Fruit fly (Drosophila melanogaster): Measurements from ENCODE around the gene alph.

Gene alph

dm6 chr3R:29591481-29592138 is at the start of gene alph (continued):
- TF ChIP-seq CG15269 (tag; optimal IDR thresholded peaks at IDR 0.05): no peak
- no peak for TF ChIP-seq CG34422 (GFP tag; IDR thresholded peaks at IDR 0.05)
- TF ChIP-seq chm (GFP tag; IDR thresholded peaks at IDR 0.05): no peak
- no peak for TF ChIP-seq CG30431 (GFP tag; optimal IDR thresholded peaks at IDR 0.05)
- TF ChIP-seq CG6813 (GFP tag; optimal IDR thresholded peaks at IDR 0.05): peak; percentile 39
- peak; percentile 53 for TF ChIP-seq gfzf (GFP tag; optimal IDR thresholded peaks at IDR 0.05)
- no peak for TF ChIP-seq lola (GFP tag; optimal IDR thresholded peaks at IDR 0.05)
- no peak for TF ChIP-seq ase (GFP tag; IDR thresholded peaks at IDR 0.05)
- TF ChIP-seq ems (GFP tag; optimal IDR thresholded peaks at IDR 0.05): peak; percentile 64
- no peak for TF ChIP-seq CG1024 (GFP tag; IDR thresholded peaks at IDR 0.05)
- TF ChIP-seq Ptx1 (GFP tag; IDR thresholded peaks at IDR 0.05): no peak
- peak; percentile 53 for TF ChIP-seq slbo (GFP tag; IDR thresholded peaks at IDR 0.05)
- TF ChIP-seq CG3163 (GFP tag; optimal IDR thresholded peaks at IDR 0.05): peak; percentile 25
- TF ChIP-seq Hand (GFP tag; optimal IDR thresholded peaks at IDR 0.05): no peak
- peak; percentile 33 for TF ChIP-seq Hr3 (GFP tag; optimal IDR thresholded peaks at IDR 0.05)
- peak; percentile 99 for TF ChIP-seq CG16813 (GFP tag; IDR thresholded peaks at IDR 0.05; ENCODE audit: partially characterized antibody)
- peak; percentile 96 for TF ChIP-seq HLH4C (GFP tag; IDR thresholded peaks at IDR 0.05; ENCODE audit: partially characterized antibody)
- peak; percentile 99 for TF ChIP-seq CG42726 (GFP tag; IDR thresholded peaks at IDR 0.05; ENCODE audit: partially characterized antibody)
- TF ChIP-seq CG14441 (GFP tag; IDR thresholded peaks at IDR 0.05): no peak
- no peak for TF ChIP-seq CG17612 (GFP tag; IDR thresholded peaks at IDR 0.05)
- no peak for TF ChIP-seq fru (optimal IDR thresholded peaks at IDR 0.05)
- TF ChIP-seq zen (tag; optimal IDR thresholded peaks at IDR 0.05): no peak
- TF ChIP-seq CG8089 (GFP tag; optimal IDR thresholded peaks at IDR 0.05): no peak
- TF ChIP-seq pnt (GFP tag; optimal IDR thresholded peaks at IDR 0.05): no peak
- TF ChIP-seq fd64A (GFP tag; optimal IDR thresholded peaks at IDR 0.05): no peak
- no peak for TF ChIP-seq CG13123 (GFP tag; optimal IDR thresholded peaks at IDR 0.05)
- TF ChIP-seq Doc3 (GFP tag; IDR thresholded peaks at IDR 0.05; ENCODE audit: partially characterized antibody): peak; percentile 92
- TF ChIP-seq CG10959 (GFP tag; IDR thresholded peaks at IDR 0.05): no peak
- TF ChIP-seq Lhr (GFP tag; optimal IDR thresholded peaks at IDR 0.05): peak; percentile 86
- TF ChIP-seq inv (GFP tag; IDR thresholded peaks at IDR 0.05; ENCODE audit: partially characterized antibody): peak; percentile 97
- no peak for TF ChIP-seq CG10543 (GFP tag; optimal IDR thresholded peaks at IDR 0.05)
- TF ChIP-seq CG14860 (GFP tag; IDR thresholded peaks at IDR 0.05; ENCODE audit: partially characterized antibody): peak; percentile 95
- peak; percentile 14; the same call in 1 of the 2 replicates for TF ChIP-seq CG31224 (GFP tag; IDR thresholded peaks at IDR 0.05)
- no peak for TF ChIP-seq ken (GFP tag; IDR thresholded peaks at IDR 0.05)
- TF ChIP-seq gce (GFP tag; IDR thresholded peaks at IDR 0.05): no peak
- TF ChIP-seq NFAT (GFP tag; IDR thresholded peaks at IDR 0.05): peak; percentile 59; the same call in 1 of the 2 replicates
- TF ChIP-seq sna (GFP tag; IDR thresholded peaks at IDR 0.05; ENCODE audit: partially characterized antibody): peak; percentile 93
- peak; percentile 78 for TF ChIP-seq Sin3A (optimal IDR thresholded peaks at IDR 0.05)
- TF ChIP-seq CG10979 (tag; optimal IDR thresholded peaks at IDR 0.05): peak; percentile 32
- TF ChIP-seq CG7745 (tag; optimal IDR thresholded peaks at IDR 0.05): no peak
- 0 out of 2 replicates have a peak, but pooled peaks have one; percentile 6 for TF ChIP-seq stc (GFP tag; IDR thresholded peaks at IDR 0.05)
- TF ChIP-seq ac (GFP tag; optimal IDR thresholded peaks at IDR 0.05): no peak
- no peak for TF ChIP-seq CG1832 (GFP tag; optimal IDR thresholded peaks at IDR 0.05)
- peak; percentile 54 for TF ChIP-seq mam (GFP tag; optimal IDR thresholded peaks at IDR 0.05)
- TF ChIP-seq pita (GFP tag; optimal IDR thresholded peaks at IDR 0.05): peak; percentile 96
- TF ChIP-seq Tbp (GFP tag; optimal IDR thresholded peaks at IDR 0.05): no peak
- TF ChIP-seq dan (GFP tag; IDR thresholded peaks at IDR 0.05): no peak
- peak; percentile 71 for TF ChIP-seq CTCF (GFP tag; optimal IDR thresholded peaks at IDR 0.05)
- TF ChIP-seq CG12155 (GFP tag; optimal IDR thresholded peaks at IDR 0.05): peak; percentile 22
- peak; percentile 98 for TF ChIP-seq ato (GFP tag; IDR thresholded peaks at IDR 0.05; ENCODE audit: partially characterized antibody)
- TF ChIP-seq Vsx1 (GFP tag; optimal IDR thresholded peaks at IDR 0.05): no peak

All from whole organism, embryonic.